Fruit fly (Drosophila melanogaster): ENCODE data around the gene CG5913.

The CG5913 gene

dm6 chr3R:25893272-25893671, at the start of gene CG5913:
Gene CG5913 (plus strand): TSS chr3R:25893495.
- TF ChIP-seq Mnt (GFP tag; optimal IDR thresholded peaks at IDR 0.05) (peak; percentile 6), CG1620 (GFP tag; optimal IDR thresholded peaks at IDR 0.05) (no peak)

dm6 chr3R:25851224-25851682, 42.0 kb upstream of the CG5913 start, which contains the start of the genes CG14545 and CG5886:
Gene CG14545 (minus strand): TSS chr3R:25851291.
Gene CG5886 (plus strand): TSS chr3R:25851632.
- TF ChIP-seq Crg-1 (GFP tag; optimal IDR thresholded peaks at IDR 0.05), result peak; percentile 45
- no peak for TF ChIP-seq tj (GFP tag; optimal IDR thresholded peaks at IDR 0.05)
- TF ChIP-seq CG14711 (tag; optimal IDR thresholded peaks at IDR 0.05), result peak; percentile 14
- peak; percentile 84 for TF ChIP-seq ovo (GFP tag; optimal IDR thresholded peaks at IDR 0.05)
- TF ChIP-seq CG7045 (GFP tag; optimal IDR thresholded peaks at IDR 0.05), result no peak
- TF ChIP-seq bab1 (GFP tag; optimal IDR thresholded peaks at IDR 0.05), result peak; percentile 49
- TF ChIP-seq Hr96 (GFP tag; optimal IDR thresholded peaks at IDR 0.05), result peak; percentile 11
- peak; percentile 19 for TF ChIP-seq pad (GFP tag; optimal IDR thresholded peaks at IDR 0.05)

dm6 chr3R:25854825-25855224, 38.5 kb upstream of the CG5913 start:
- no peak for TF ChIP-seq CG14711 (tag; optimal IDR thresholded peaks at IDR 0.05)
- no peak for TF ChIP-seq CG12768 (GFP tag; optimal IDR thresholded peaks at IDR 0.05)
- TF ChIP-seq cic (GFP tag; optimal IDR thresholded peaks at IDR 0.05), result no peak
- TF ChIP-seq Clk (GFP tag; optimal IDR thresholded peaks at IDR 0.05), result no peak
- no peak for TF ChIP-seq CG5204 (GFP tag; optimal IDR thresholded peaks at IDR 0.05)
- TF ChIP-seq pad (GFP tag; optimal IDR thresholded peaks at IDR 0.05), result no peak
- no peak for TF ChIP-seq ovo (GFP tag; optimal IDR thresholded peaks at IDR 0.05)
- no peak for TF ChIP-seq Hr96 (GFP tag; optimal IDR thresholded peaks at IDR 0.05)
- TF ChIP-seq CG33017 (tag; optimal IDR thresholded peaks at IDR 0.05), result peak; percentile 11
- TF ChIP-seq CG1620 (GFP tag; optimal IDR thresholded peaks at IDR 0.05), result no peak
- no peak for TF ChIP-seq CG7101 (tag; optimal IDR thresholded peaks at IDR 0.05)
- TF ChIP-seq bab1 (GFP tag; optimal IDR thresholded peaks at IDR 0.05), result no peak
- no peak for TF ChIP-seq CG11617 (GFP tag; optimal IDR thresholded peaks at IDR 0.05)
- no peak for TF ChIP-seq cnc (optimal IDR thresholded peaks at IDR 0.05)
- peak; percentile 25 for TF ChIP-seq CG7045 (GFP tag; optimal IDR thresholded peaks at IDR 0.05)
- TF ChIP-seq Mnt (GFP tag; optimal IDR thresholded peaks at IDR 0.05), result no peak

- TF ChIP-seq Mnt (GFP tag; optimal IDR thresholded peaks at IDR 0.05) (no peak), ovo (GFP tag; optimal IDR thresholded peaks at IDR 0.05) (no peak), CG11617 (GFP tag; optimal IDR thresholded peaks at IDR 0.05) (no peak), CG5204 (GFP tag; optimal IDR thresholded peaks at IDR 0.05) (no peak), toe (GFP tag; optimal IDR thresholded peaks at IDR 0.05) (peak; percentile 3), CG33017 (tag; optimal IDR thresholded peaks at IDR 0.05) (no peak), cnc (optimal IDR thresholded peaks at IDR 0.05) (no peak), CG12768 (GFP tag; optimal IDR thresholded peaks at IDR 0.05) (peak; percentile 40), CG14711 (tag; optimal IDR thresholded peaks at IDR 0.05) (no peak), pad (GFP tag; optimal IDR thresholded peaks at IDR 0.05) (no peak), tj (GFP tag; optimal IDR thresholded peaks at IDR 0.05) (no peak), bab1 (GFP tag; optimal IDR thresholded peaks at IDR 0.05) (no peak), cic (GFP tag; optimal IDR thresholded peaks at IDR 0.05) (no peak), Hr96 (GFP tag; optimal IDR thresholded peaks at IDR 0.05) (no peak), Clk (GFP tag; optimal IDR thresholded peaks at IDR 0.05) (peak; percentile 21), CG7101 (tag; optimal IDR thresholded peaks at IDR 0.05) (no peak), kay (GFP tag; ENCODE audit: borderline replicate concordance) (no peak), CG1620 (GFP tag; optimal IDR thresholded peaks at IDR 0.05) (no peak), CG7045 (GFP tag; optimal IDR thresholded peaks at IDR 0.05) (peak; percentile 48), Crg-1 (GFP tag; optimal IDR thresholded peaks at IDR 0.05) (no peak)
Observed at dm6 chr3R:25855594-25856305, 37.5 kb upstream of the CG5913 start, which contains the start of gene CG5890. Gene CG5890 (plus strand): TSS chr3R:25856154.

dm6 chr3R:25870389-25870788, 22.9 kb upstream of the CG5913 start:
- TF ChIP-seq Hr96 (GFP tag; optimal IDR thresholded peaks at IDR 0.05) (no peak), CG11617 (GFP tag; optimal IDR thresholded peaks at IDR 0.05) (no peak), CG7045 (GFP tag; optimal IDR thresholded peaks at IDR 0.05) (no peak), CG33017 (tag; optimal IDR thresholded peaks at IDR 0.05) (no peak), Mnt (GFP tag; optimal IDR thresholded peaks at IDR 0.05) (no peak), bab1 (GFP tag; optimal IDR thresholded peaks at IDR 0.05) (no peak), CG5204 (GFP tag; optimal IDR thresholded peaks at IDR 0.05) (no peak), ovo (GFP tag; optimal IDR thresholded peaks at IDR 0.05) (no peak), pad (GFP tag; optimal IDR thresholded peaks at IDR 0.05) (no peak), CG12768 (GFP tag; optimal IDR thresholded peaks at IDR 0.05) (no peak), cnc (optimal IDR thresholded peaks at IDR 0.05) (no peak), CG7101 (tag; optimal IDR thresholded peaks at IDR 0.05) (no peak), Clk (GFP tag; optimal IDR thresholded peaks at IDR 0.05) (no peak), tj (GFP tag; optimal IDR thresholded peaks at IDR 0.05) (no peak), CG1620 (GFP tag; optimal IDR thresholded peaks at IDR 0.05) (no peak)

dm6 chr3R:25876639-25877038, 16.7 kb upstream of the CG5913 start:
- no peak for TF ChIP-seq CG7045 (GFP tag; optimal IDR thresholded peaks at IDR 0.05)
- no peak for TF ChIP-seq toe (GFP tag; optimal IDR thresholded peaks at IDR 0.05)
- TF ChIP-seq CG12768 (GFP tag; optimal IDR thresholded peaks at IDR 0.05), result no peak
- TF ChIP-seq CG11617 (GFP tag; optimal IDR thresholded peaks at IDR 0.05), result no peak
- no peak for TF ChIP-seq tj (GFP tag; optimal IDR thresholded peaks at IDR 0.05)
- TF ChIP-seq Hr96 (GFP tag; optimal IDR thresholded peaks at IDR 0.05), result no peak
- TF ChIP-seq cic (GFP tag; optimal IDR thresholded peaks at IDR 0.05), result no peak
- TF ChIP-seq cnc (optimal IDR thresholded peaks at IDR 0.05), result no peak
- TF ChIP-seq CG1620 (GFP tag; optimal IDR thresholded peaks at IDR 0.05), result no peak
- TF ChIP-seq Mnt (GFP tag; optimal IDR thresholded peaks at IDR 0.05), result no peak
- TF ChIP-seq pad (GFP tag; optimal IDR thresholded peaks at IDR 0.05), result no peak
- TF ChIP-seq CG7101 (tag; optimal IDR thresholded peaks at IDR 0.05), result no peak

Measured in whole organism, adult.